Worm (Caenorhabditis elegans) whole organism, L1 larva: Measurements from ENCODE around the gene Y51A2D.13.
A peak's percentile ranks its signal among the peaks of the same experiment; 100 is the strongest.

ENCODE experiments used
- C16A3.4 ChIP-seq: fragments of 150-350 bp; optimal IDR thresholded peaks from 2 replicates; lab custom pipeline; 2014; ENCODE audit warnings: missing biosample characterization, missing genetic modification characterization
- alr-1 ChIP-seq: fragments of 200-800 bp; sonication (Bioruptor generic); optimal IDR thresholded peaks from 2 replicates; lab custom pipeline; 2018; ENCODE audit warnings: borderline replicate concordance, mild to moderate bottlenecking, missing genetic modification characterization, missing compliant biosample characterization
- ceh-63 ChIP-seq: fragments of 200-800 bp; sonication (Bioruptor generic); optimal IDR thresholded peaks from 2 replicates; lab custom pipeline; 2018; ENCODE audit warnings: mild to moderate bottlenecking, missing genetic modification characterization, missing compliant biosample characterization
- ceh-8 ChIP-seq: fragments of 200-800 bp; sonication (Bioruptor generic); optimal IDR thresholded peaks from 2 replicates; lab custom pipeline; 2018; ENCODE audit warnings: mild to moderate bottlenecking, missing genetic modification characterization, moderate library complexity, missing compliant biosample characterization
- ceh-82 ChIP-seq, 3 experiments: fragments of 150-350 bp in 1 of 3; sonication (generic microtip) in 2 of 3; optimal IDR thresholded peaks; 2 replicates each; lab custom pipeline; 2014 to 2017; ENCODE audit warnings: missing biosample characterization in 3 of 3, missing genetic modification characterization in 3 of 3
- ceh-88 ChIP-seq: fragments of 200-800 bp; sonication (Bioruptor generic); IDR thresholded peaks from 2 replicates; pipeline ENCODE4 v1.3.6; 2022; ENCODE audit warnings: missing genetic modification characterization, missing compliant biosample characterization
- ceh-90 ChIP-seq: sonication (generic microtip); optimal IDR thresholded peaks from 2 replicates; lab custom pipeline; 2016; ENCODE audit warnings: missing genetic modification characterization, missing compliant biosample characterization
- efl-1 ChIP-seq, 4 experiments: fragments of 150-350 bp; optimal IDR thresholded peaks in 3 of 4; peaks in 1 of 4; 1 replicate in 1 of 4; 2 replicates in 3 of 4; lab custom pipeline; 2014; ENCODE audit warnings: missing biosample characterization in 2 of 4, missing genetic modification characterization in 2 of 4, missing genetic modification reagents in 2 of 4
- efl-3 ChIP-seq: fragments of 200-800 bp; sonication (Bioruptor generic); optimal IDR thresholded peaks from 2 replicates; lab custom pipeline; 2018; ENCODE audit warnings: mild to moderate bottlenecking, missing genetic modification characterization, missing compliant biosample characterization
- elt-2 ChIP-seq: sonication (generic microtip); optimal IDR thresholded peaks from 2 replicates; lab custom pipeline; 2016; ENCODE audit warnings: missing genetic modification characterization, mild to moderate bottlenecking, inconsistent platforms, missing compliant biosample characterization, missing genetic modification reagents
- fkh-10 ChIP-seq: sonication (generic microtip); optimal IDR thresholded peaks from 2 replicates; lab custom pipeline; 2017; ENCODE audit warnings: missing biosample characterization, missing genetic modification reagents, missing genetic modification characterization
- fkh-4 ChIP-seq: sonication (generic microtip); optimal IDR thresholded peaks from 2 replicates; lab custom pipeline; 2016; ENCODE audit warnings: missing compliant biosample characterization, missing genetic modification characterization, borderline replicate concordance
- fkh-8 ChIP-seq: sonication (generic microtip); optimal IDR thresholded peaks from 2 replicates; lab custom pipeline; 2016; ENCODE audit warnings: mild to moderate bottlenecking, missing genetic modification characterization, missing compliant biosample characterization
- grh-1 ChIP-seq: fragments of 200-800 bp; sonication (Bioruptor generic); IDR thresholded peaks from 2 replicates; pipeline ENCODE4 v1.3.6; 2022; ENCODE audit warnings: missing genetic modification reagents, missing genetic modification characterization, missing compliant biosample characterization
- hlh-17 ChIP-seq: fragments of 200-800 bp; sonication (Bioruptor generic); optimal IDR thresholded peaks from 2 replicates; lab custom pipeline; 2018; ENCODE audit warnings: missing genetic modification characterization, mild to moderate bottlenecking, missing compliant biosample characterization, moderate library complexity, borderline replicate concordance
- isw-1 ChIP-seq: fragments of 200-800 bp; sonication (Bioruptor generic); IDR thresholded peaks from 2 replicates; pipeline ENCODE4 v1.3.6; 2022; ENCODE audit warnings: missing genetic modification characterization, missing compliant biosample characterization
- mab-9 ChIP-seq: fragments of 200-800 bp; sonication (Bioruptor generic); IDR thresholded peaks from 2 replicates; pipeline ENCODE4 v1.3.6; 2022; ENCODE audit warnings: missing genetic modification reagents, missing genetic modification characterization, missing compliant biosample characterization
- mep-1 ChIP-seq: fragments of 150-350 bp; optimal IDR thresholded peaks from 2 replicates; lab custom pipeline; 2014; ENCODE audit warnings: missing biosample characterization, missing genetic modification characterization
- nhr-71 ChIP-seq: sonication (generic microtip); optimal IDR thresholded peaks from 2 replicates; lab custom pipeline; 2016; ENCODE audit warnings: mild to moderate bottlenecking, missing genetic modification characterization, moderate library complexity, missing compliant biosample characterization
- nhr-77 ChIP-seq: fragments of 150-350 bp; optimal IDR thresholded peaks from 2 replicates; lab custom pipeline; 2014; ENCODE audit warnings: missing biosample characterization, missing genetic modification characterization
- pag-3 ChIP-seq: sonication (generic microtip); optimal IDR thresholded peaks from 2 replicates; lab custom pipeline; 2017; ENCODE audit warnings: missing genetic modification characterization, mild to moderate bottlenecking, missing compliant biosample characterization, antibody characterized with exemption, borderline replicate concordance; ENCODE audit not compliant: insufficient read depth
- skn-1 ChIP-seq: fragments of 150-350 bp; optimal IDR thresholded peaks from 2 replicates; lab custom pipeline; 2014; ENCODE audit warnings: missing biosample characterization, missing genetic modification characterization
- snu-23 ChIP-seq: sonication (generic microtip); optimal IDR thresholded peaks from 2 replicates; lab custom pipeline; 2016; ENCODE audit warnings: missing genetic modification characterization, missing compliant biosample characterization
- sptf-1 ChIP-seq: fragments of 150-350 bp; optimal IDR thresholded peaks from 2 replicates; lab custom pipeline; 2014; ENCODE audit warnings: missing biosample characterization, missing genetic modification characterization
- sup-37 ChIP-seq: fragments of 200-800 bp; sonication (Bioruptor generic); optimal IDR thresholded peaks from 2 replicates; lab custom pipeline; 2018; ENCODE audit warnings: mild to moderate bottlenecking, missing genetic modification characterization, missing compliant biosample characterization
- ztf-4 ChIP-seq: fragments of 150-350 bp; optimal IDR thresholded peaks from 2 replicates; lab custom pipeline; 2014; ENCODE audit warnings: missing biosample characterization, missing genetic modification characterization

Gene Y51A2D.13

DNA sequence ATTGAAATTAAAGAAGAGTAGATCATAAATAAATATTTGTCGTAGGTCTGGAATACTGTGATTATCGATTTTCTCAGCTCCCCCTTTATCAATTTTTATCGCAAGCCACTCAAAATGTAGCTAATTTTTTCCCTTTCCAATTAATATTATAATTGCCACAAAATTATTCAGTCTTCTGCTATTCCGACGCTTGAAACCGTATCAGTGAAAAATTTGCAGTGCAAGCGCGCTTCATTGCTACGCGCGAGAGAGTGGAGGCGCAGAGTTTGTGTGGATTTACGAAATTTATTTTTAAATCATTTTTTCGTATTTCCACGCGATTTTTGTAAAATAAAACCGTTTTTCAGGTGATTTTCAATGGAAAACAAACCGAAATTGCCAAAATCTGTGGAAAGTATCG lies 46.0 kb downstream of the Y51A2D.13 start, which contains the start of gene ints-5 (continued):
- 0 out of 2 replicates have a peak, but pooled peaks have one; percentile 11 for TF ChIP-seq grh-1
- TF ChIP-seq efl-3 (GFP tag; lab: Kevin White, UChicago) = no peak
- TF ChIP-seq sptf-1 (tag; lab: Kevin White, UChicago) = no peak
- peak; percentile 35 for TF ChIP-seq nhr-77 (tag; lab: Kevin White, UChicago)
- peak; percentile 66 for TF ChIP-seq skn-1
- TF ChIP-seq fkh-8 = peak; percentile 59
- TF ChIP-seq fkh-4 (tag; lab: Kevin White, UChicago) = no peak
- TF ChIP-seq isw-1 (GFP tag; lab: Robert Waterston, UW) = peak; percentile 78
- TF ChIP-seq ceh-88 (GFP tag; lab: Robert Waterston, UW) = no peak
- TF ChIP-seq snu-23 (GFP tag; lab: Kevin White, UChicago) = peak; percentile 77

DNA sequence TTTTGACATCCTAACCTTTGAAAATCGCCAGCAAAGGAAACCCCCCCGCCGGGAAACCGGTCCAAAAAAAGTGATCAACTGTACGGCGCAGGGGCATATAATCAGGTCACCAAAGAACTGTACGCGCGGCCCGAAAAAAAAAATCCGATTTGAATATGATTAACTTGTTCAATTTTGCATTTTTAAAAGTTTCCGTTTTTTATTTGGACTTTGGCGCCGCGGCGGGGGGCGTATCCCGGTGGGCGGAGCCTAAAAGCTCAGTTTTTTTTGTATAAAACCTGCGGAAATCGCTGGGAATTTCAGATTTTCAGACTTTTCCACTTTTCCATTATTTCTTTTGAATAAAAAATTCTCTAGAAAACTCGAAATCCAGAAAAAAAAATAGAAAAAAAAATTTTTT lies 55.1 kb downstream of the Y51A2D.13 start, which contains the start of gene hmit-1.2:
TSS of gene hmit-1.2 (plus strand) at position 301 of the 400 bp plus-strand sequence.
- TF ChIP-seq efl-1 (optimal IDR thresholded peaks at IDR 0.05; lab: Kevin White, UChicago) = no peak
- TF ChIP-seq efl-1 (GFP tag; optimal IDR thresholded peaks at IDR 0.05 in 1 of 2; lab: Kevin White, UChicago) = no peak
- TF ChIP-seq hlh-17 (GFP tag; lab: Kevin White, UChicago) = no peak
- TF ChIP-seq ztf-4 (tag; lab: Kevin White, UChicago) = no peak
- TF ChIP-seq ceh-63 = no peak
- TF ChIP-seq nhr-71 (tag; lab: Kevin White, UChicago) = no peak
- TF ChIP-seq fkh-4 (tag; lab: Kevin White, UChicago) = no peak
- TF ChIP-seq fkh-10 (GFP tag; lab: Kevin White, UChicago) = no peak
- TF ChIP-seq mab-9 (GFP tag; lab: Robert Waterston, UW) = no peak
- TF ChIP-seq elt-2 (tag; lab: Kevin White, UChicago) = no peak
- TF ChIP-seq alr-1 = no peak
- TF ChIP-seq fkh-8 = no peak
- TF ChIP-seq pag-3 (tag; lab: Kevin White, UChicago) = no peak
- TF ChIP-seq ceh-90 (tag; lab: Kevin White, UChicago) = no peak
- TF ChIP-seq ceh-8 = no peak
- no peak for TF ChIP-seq ceh-82 (tag; optimal IDR thresholded peaks at IDR 0.05; lab: Kevin White, UChicago)
- no peak for TF ChIP-seq C16A3.4 (tag; lab: Kevin White, UChicago)
- no peak for TF ChIP-seq sup-37
- no peak for TF ChIP-seq mep-1 (tag; lab: Kevin White, UChicago)
